Worm (Caenorhabditis elegans): ENCODE data around the gene srab-24.

DNA sequence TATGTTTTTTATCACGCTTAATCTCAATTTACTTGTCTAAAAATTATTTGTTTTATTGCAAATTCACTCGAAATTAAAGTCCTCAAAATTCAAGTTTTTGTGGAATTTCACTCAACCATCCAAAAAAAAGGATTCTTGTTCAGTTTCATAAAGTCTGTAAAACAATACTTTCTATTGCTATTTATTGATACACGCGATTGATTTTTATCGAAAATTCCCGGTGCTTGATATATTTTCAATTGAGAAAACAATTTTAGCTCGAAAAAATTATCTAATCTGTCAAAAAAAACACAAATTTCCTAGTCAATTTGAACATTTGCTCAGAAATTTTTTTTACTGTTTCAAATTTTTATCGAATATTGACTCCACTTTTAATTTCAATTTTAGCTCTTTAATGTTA is 19.9 kb upstream of the srab-24 start:
- TF ChIP-seq unc-86 (tag; optimal IDR thresholded peaks at IDR 0.05) (no peak), ceh-34 (tag; optimal IDR thresholded peaks at IDR 0.05) (no peak), tbx-2 (tag; optimal IDR thresholded peaks at IDR 0.05) (no peak), pag-3 (tag; optimal IDR thresholded peaks at IDR 0.05; ENCODE audit: borderline replicate concordance) (no peak), nfya-1 (tag; optimal IDR thresholded peaks at IDR 0.05) (no peak), elt-4 (tag; optimal IDR thresholded peaks at IDR 0.05) (no peak), elt-2 (tag; optimal IDR thresholded peaks at IDR 0.05) (no peak), pha-4 (tag; optimal IDR thresholded peaks at IDR 0.05) (no peak), K02D7.2 (tag; optimal IDR thresholded peaks at IDR 0.05) (no peak), ztf-16 (tag; optimal IDR thresholded peaks at IDR 0.05) (no peak), fkh-10 (GFP tag; optimal IDR thresholded peaks at IDR 0.05) (no peak), dve-1 (tag; optimal IDR thresholded peaks at IDR 0.05) (no peak), pat-9 (tag; optimal IDR thresholded peaks at IDR 0.05) (no peak), T23F11.4 (GFP tag; optimal IDR thresholded peaks at IDR 0.05) (no peak)

Data from whole organism, late embryonic.